Worm (Caenorhabditis elegans) whole organism, young adult: Measurements from ENCODE around the gene nid-1.

Source experiments
- B0019.2 ChIP-seq: fragments of 200-800 bp; sonication (Bioruptor generic); conservative IDR thresholded peaks from 2 replicates; pipeline ENCODE4 v1.3.6; 2022; ENCODE audit warnings: missing genetic modification reagents, missing genetic modification characterization, missing compliant biosample characterization
- B0035.1 ChIP-seq: sonication (generic microtip); optimal IDR thresholded peaks from 2 replicates; lab custom pipeline; 2016; ENCODE audit warnings: missing genetic modification characterization, mild to moderate bottlenecking, missing compliant biosample characterization, missing genotype, missing genetic modification reagents
- B0261.1 ChIP-seq: sonication (generic microtip); optimal IDR thresholded peaks from 2 replicates; lab custom pipeline; 2016; ENCODE audit warnings: mild to moderate bottlenecking, missing genetic modification characterization, moderate library complexity, missing compliant biosample characterization
- B0336.3 ChIP-seq: fragments of 200-800 bp; sonication (Bioruptor generic); IDR thresholded peaks from 2 replicates; pipeline ENCODE4 v1.3.6; 2022; ENCODE audit warnings: missing genetic modification characterization, missing compliant biosample characterization
- C17E4.6 ChIP-seq: fragments of 200-800 bp; sonication (Bioruptor generic); IDR thresholded peaks from 2 replicates; pipeline ENCODE4 v1.3.6; 2022; ENCODE audit warnings: missing genetic modification reagents, missing genetic modification characterization, missing compliant biosample characterization
- F33H1.4 ChIP-seq: fragments of 200-800 bp; sonication (Bioruptor generic); IDR thresholded peaks from 2 replicates; pipeline ENCODE4 v1.3.6; 2022; ENCODE audit warnings: missing genetic modification reagents, missing genetic modification characterization, missing compliant biosample characterization
- F37B4.10 ChIP-seq: fragments of 200-800 bp; sonication (Bioruptor generic); IDR thresholded peaks from 2 replicates; pipeline ENCODE4 v1.3.6; 2022; ENCODE audit warnings: missing genetic modification characterization, missing compliant biosample characterization
- F52B5.7 ChIP-seq: sonication (generic microtip); optimal IDR thresholded peaks from 2 replicates; lab custom pipeline; 2016; ENCODE audit warnings: mild to moderate bottlenecking, missing genetic modification characterization, missing compliant biosample characterization
- F55B11.4 ChIP-seq: sonication (generic microtip); optimal IDR thresholded peaks from 2 replicates; lab custom pipeline; 2016; ENCODE audit warnings: missing compliant biosample characterization, missing genetic modification characterization, borderline replicate concordance; ENCODE audit not compliant: insufficient read depth
- K11D2.4 ChIP-seq: fragments of 200-800 bp; sonication (Bioruptor generic); IDR thresholded peaks from 2 replicates; pipeline ENCODE4 v1.3.6; 2022; ENCODE audit warnings: missing genetic modification reagents, missing genetic modification characterization, missing compliant biosample characterization
- K12H6.12 ChIP-seq: fragments of 200-800 bp; sonication (Bioruptor generic); optimal IDR thresholded peaks from 2 replicates; lab custom pipeline; 2018; ENCODE audit warnings: mild to moderate bottlenecking, missing genetic modification characterization, missing compliant biosample characterization
- ZK185.1 ChIP-seq: sonication (generic microtip); optimal IDR thresholded peaks from 2 replicates; lab custom pipeline; 2016; ENCODE audit warnings: mild to moderate bottlenecking, missing genetic modification characterization, missing compliant biosample characterization; ENCODE audit not compliant: poor library complexity, severe bottlenecking
- atf-7 ChIP-seq: sonication (generic microtip); optimal IDR thresholded peaks from 2 replicates; lab custom pipeline; 2017; ENCODE audit warnings: mild to moderate bottlenecking, missing genetic modification characterization, missing compliant biosample characterization
- attf-5 ChIP-seq: fragments of 200-800 bp; sonication (Bioruptor generic); optimal IDR thresholded peaks from 2 replicates; lab custom pipeline; 2018; ENCODE audit warnings: mild to moderate bottlenecking, missing genetic modification characterization, missing compliant biosample characterization
- bed-1 ChIP-seq: fragments of 200-800 bp; sonication (Bioruptor generic); IDR thresholded peaks from 2 replicates; pipeline ENCODE4 v1.3.6; 2022; ENCODE audit warnings: missing genetic modification reagents, missing genetic modification characterization, missing compliant biosample characterization
- ccch-3 ChIP-seq: fragments of 200-800 bp; sonication (Bioruptor generic); optimal IDR thresholded peaks from 2 replicates; lab custom pipeline; 2018; ENCODE audit warnings: mild to moderate bottlenecking, missing genetic modification characterization, missing compliant biosample characterization
- cebp-2 ChIP-seq: fragments of 200-800 bp; sonication (Bioruptor generic); IDR thresholded peaks from 2 replicates; pipeline ENCODE4 v1.3.6; 2022; ENCODE audit warnings: missing genetic modification characterization, missing compliant biosample characterization
- ceh-79 ChIP-seq: sonication (generic microtip); optimal IDR thresholded peaks from 2 replicates; lab custom pipeline; 2017; ENCODE audit warnings: mild to moderate bottlenecking, missing genetic modification characterization, missing compliant biosample characterization
- chd-7 ChIP-seq: sonication (generic microtip); optimal IDR thresholded peaks from 2 replicates; lab custom pipeline; 2016; ENCODE audit warnings: mild to moderate bottlenecking, missing genetic modification characterization, moderate library complexity, missing compliant biosample characterization
- dpff-1 ChIP-seq: sonication (generic microtip); optimal IDR thresholded peaks from 2 replicates; lab custom pipeline; 2017; ENCODE audit warnings: mild to moderate bottlenecking, missing genetic modification characterization, missing compliant biosample characterization
- dpl-1 ChIP-seq: fragments of 150-350 bp; optimal IDR thresholded peaks from 2 replicates; lab custom pipeline; 2014; ENCODE audit warnings: missing biosample characterization, missing genetic modification reagents, missing genetic modification characterization
- efl-1 ChIP-seq: fragments of 150-350 bp; optimal IDR thresholded peaks from 2 replicates; lab custom pipeline; 2014; ENCODE audit warnings: missing biosample characterization, missing genetic modification reagents, missing genetic modification characterization
- fkh-3 ChIP-seq: sonication (generic microtip); optimal IDR thresholded peaks from 2 replicates; lab custom pipeline; 2016; ENCODE audit warnings: mild to moderate bottlenecking, missing genetic modification characterization, missing compliant biosample characterization
- gei-17 ChIP-seq: fragments of 200-800 bp; sonication (Bioruptor generic); optimal IDR thresholded peaks from 2 replicates; lab custom pipeline; 2018; ENCODE audit warnings: mild to moderate bottlenecking, missing genetic modification characterization, missing compliant biosample characterization
- hrde-1 ChIP-seq: sonication (generic microtip); optimal IDR thresholded peaks from 2 replicates; lab custom pipeline; 2016; ENCODE audit warnings: missing genetic modification characterization, mild to moderate bottlenecking, missing compliant biosample characterization, moderate library complexity, missing genotype, missing genetic modification reagents, borderline replicate concordance
- let-526 ChIP-seq: fragments of 200-800 bp; sonication (Bioruptor generic); IDR thresholded peaks from 2 replicates; pipeline ENCODE4 v1.3.6; 2022; ENCODE audit warnings: missing genetic modification reagents, missing genetic modification characterization, missing compliant biosample characterization
- lin-40 ChIP-seq: sonication (generic microtip); optimal IDR thresholded peaks from 2 replicates; lab custom pipeline; 2016; ENCODE audit warnings: missing genetic modification characterization, mild to moderate bottlenecking, missing compliant biosample characterization, missing genotype, missing genetic modification reagents
- lsy-27 ChIP-seq: sonication (generic microtip); optimal IDR thresholded peaks from 2 replicates; lab custom pipeline; 2017; ENCODE audit warnings: missing genetic modification characterization, mild to moderate bottlenecking, missing compliant biosample characterization, antibody characterized with exemption, missing genotype, borderline replicate concordance; ENCODE audit not compliant: insufficient read depth
- madf-10 ChIP-seq: sonication (generic microtip); optimal IDR thresholded peaks from 2 replicates; lab custom pipeline; 2016; ENCODE audit warnings: mild to moderate bottlenecking, missing genetic modification characterization, missing compliant biosample characterization
- mcd-1 ChIP-seq: fragments of 200-800 bp; sonication (Bioruptor generic); IDR thresholded peaks from 2 replicates; pipeline ENCODE4 v1.3.6; 2022; ENCODE audit warnings: missing genetic modification reagents, missing genetic modification characterization, missing compliant biosample characterization
- nhr-120 ChIP-seq: fragments of 200-800 bp; sonication (Bioruptor generic); IDR thresholded peaks from 2 replicates; pipeline ENCODE4 v1.3.6; 2022; ENCODE audit warnings: missing genetic modification characterization, missing compliant biosample characterization
- nhr-179 ChIP-seq: sonication (generic microtip); optimal IDR thresholded peaks from 2 replicates; lab custom pipeline; 2016; ENCODE audit warnings: mild to moderate bottlenecking, missing genetic modification characterization, missing compliant biosample characterization
- nhr-27 ChIP-seq: fragments of 200-800 bp; sonication (Bioruptor generic); optimal IDR thresholded peaks from 2 replicates; lab custom pipeline; 2018; ENCODE audit warnings: mild to moderate bottlenecking, missing genetic modification characterization, moderate library complexity, missing compliant biosample characterization
- rcor-1 ChIP-seq: fragments of 200-800 bp; sonication (Bioruptor generic); IDR thresholded peaks from 2 replicates; pipeline ENCODE4 v1.3.6; 2022; ENCODE audit warnings: missing genetic modification reagents, missing genetic modification characterization, missing compliant biosample characterization
- snpc-1.1 ChIP-seq: sonication (generic microtip); optimal IDR thresholded peaks from 2 replicates; lab custom pipeline; 2017; ENCODE audit warnings: missing genetic modification characterization, mild to moderate bottlenecking, missing compliant biosample characterization, antibody characterized with exemption, moderate library complexity, missing genotype, missing genetic modification reagents; ENCODE audit not compliant: insufficient read depth
- snpc-3.4 ChIP-seq: sonication (generic microtip); optimal IDR thresholded peaks from 2 replicates; lab custom pipeline; 2017; ENCODE audit warnings: missing genetic modification characterization, mild to moderate bottlenecking, missing compliant biosample characterization, antibody characterized with exemption, moderate library complexity, missing genotype, missing genetic modification reagents
- somi-1 ChIP-seq: fragments of 200-800 bp; sonication (Bioruptor generic); optimal IDR thresholded peaks from 2 replicates; lab custom pipeline; 2018; ENCODE audit warnings: mild to moderate bottlenecking, missing genetic modification characterization, missing compliant biosample characterization
- tbp1 ChIP-seq: fragments of 200-800 bp; sonication (Bioruptor generic); optimal IDR thresholded peaks from 2 replicates; lab custom pipeline; 2018; ENCODE audit warnings: mild to moderate bottlenecking, missing genetic modification characterization, missing compliant biosample characterization
- ztf-22 ChIP-seq: fragments of 200-800 bp; sonication (Bioruptor generic); optimal IDR thresholded peaks from 2 replicates; lab custom pipeline; 2018; ENCODE audit warnings: mild to moderate bottlenecking, missing genetic modification characterization, moderate library complexity, missing compliant biosample characterization
- ztf-25 ChIP-seq: fragments of 200-800 bp; sonication (Bioruptor generic); IDR thresholded peaks from 2 replicates; pipeline ENCODE4 v1.3.6; 2022; ENCODE audit warnings: missing genetic modification reagents, missing genetic modification characterization, missing compliant biosample characterization
- ztf-26 ChIP-seq: sonication (generic microtip); optimal IDR thresholded peaks from 2 replicates; lab custom pipeline; 2017; ENCODE audit warnings: missing genetic modification characterization, missing compliant biosample characterization
- ztf-28 ChIP-seq: fragments of 200-800 bp; sonication (Bioruptor generic); IDR thresholded peaks from 2 replicates; pipeline ENCODE4 v1.3.6; 2022; ENCODE audit warnings: missing genetic modification reagents, missing genetic modification characterization, missing compliant biosample characterization

The nid-1 gene

ce11 chrV:12943399-12943798 is 33.5 kb downstream of the nid-1 start (continued):
- TF ChIP-seq nhr-179, result no peak
- TF ChIP-seq ztf-25 (GFP tag; lab: Robert Waterston, UW), result no peak
- no peak for TF ChIP-seq tbp1
- TF ChIP-seq B0019.2 (GFP tag; lab: Robert Waterston, UW), result no peak
- no peak for TF ChIP-seq madf-10 (tag; lab: Kevin White, UChicago)

- TF ChIP-seq lin-40 (no peak), snpc-1.1 (tag; lab: Kevin White, UChicago) (no peak)
Measured at ce11 chrV:12944229-12944628, 34.3 kb downstream of the nid-1 start, which contains the start of gene T16G1.3. TSS of gene T16G1.3 (minus strand) at chrV:12944329.

DNA sequence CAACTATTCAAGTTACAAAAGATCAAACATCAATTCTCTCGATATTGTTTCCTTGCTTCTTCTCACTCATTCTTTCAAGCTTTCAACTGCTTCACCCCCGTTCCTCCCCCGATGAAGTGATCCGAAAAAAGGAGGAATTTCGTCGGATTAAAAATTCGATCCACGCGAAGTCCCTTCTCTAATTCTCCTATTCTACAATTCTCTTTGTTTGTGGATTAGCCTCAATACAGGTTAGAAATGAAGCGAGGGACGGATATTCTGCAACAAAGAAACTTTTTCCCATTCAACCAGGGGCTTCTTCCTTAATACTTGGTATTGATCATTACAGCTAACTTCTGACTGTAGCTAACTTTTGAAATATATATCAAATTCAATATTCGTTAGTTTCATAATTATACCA is 34.9 kb downstream of the nid-1 start, which contains the start of gene grl-2:
Gene grl-2 (plus strand): TSS at position 301 of the 400 bp plus-strand sequence.
- no peak for TF ChIP-seq B0035.1 (tag; lab: Kevin White, UChicago)
- no peak for TF ChIP-seq dpff-1 (tag; lab: Kevin White, UChicago)
- TF ChIP-seq gei-17 (GFP tag; lab: Kevin White, UChicago), result no peak
- no peak for TF ChIP-seq F37B4.10 (GFP tag; lab: Robert Waterston, UW)
- no peak for TF ChIP-seq let-526 (GFP tag; lab: Robert Waterston, UW)
- TF ChIP-seq atf-7 (tag; lab: Kevin White, UChicago), result no peak
- no peak for TF ChIP-seq F55B11.4 (tag; lab: Kevin White, UChicago)
- TF ChIP-seq somi-1 (GFP tag; lab: Kevin White, UChicago), result no peak
- no peak for TF ChIP-seq rcor-1
- TF ChIP-seq cebp-2 (GFP tag; lab: Robert Waterston, UW), result no peak
- TF ChIP-seq lsy-27, result no peak
- no peak for TF ChIP-seq K11D2.4 (GFP tag; lab: Robert Waterston, UW)
- no peak for TF ChIP-seq chd-7 (tag; lab: Kevin White, UChicago)
- TF ChIP-seq B0261.1 (tag; lab: Kevin White, UChicago), result no peak
- no peak for TF ChIP-seq snpc-3.4 (tag; lab: Kevin White, UChicago)
- TF ChIP-seq F52B5.7 (tag; lab: Kevin White, UChicago), result no peak
- no peak for TF ChIP-seq ceh-79
- TF ChIP-seq ccch-3 (GFP tag; lab: Kevin White, UChicago), result no peak

- no peak for TF ChIP-seq dpl-1 (GFP tag; lab: Kevin White, UChicago)
- no peak for TF ChIP-seq bed-1 (GFP tag; lab: Robert Waterston, UW)
- TF ChIP-seq C17E4.6 (GFP tag; lab: Robert Waterston, UW), result no peak
- no peak for TF ChIP-seq efl-1 (GFP tag; lab: Kevin White, UChicago)
- TF ChIP-seq gei-17 (GFP tag; lab: Kevin White, UChicago), result no peak
- no peak for TF ChIP-seq K11D2.4 (GFP tag; lab: Robert Waterston, UW)
- TF ChIP-seq ztf-22 (GFP tag; lab: Kevin White, UChicago), result no peak
Measured at ce11 chrV:12949607-12950006, 39.7 kb downstream of the nid-1 start, which contains the start of gene T16G1.13. TSS of gene T16G1.13 (plus strand) at chrV:12949907.

- no peak for TF ChIP-seq K12H6.12
- TF ChIP-seq F33H1.4 (GFP tag; lab: Robert Waterston, UW), result no peak
- TF ChIP-seq fkh-3 (tag; lab: Kevin White, UChicago), result no peak
- TF ChIP-seq K11D2.4 (GFP tag; lab: Robert Waterston, UW), result no peak
- no peak for TF ChIP-seq hrde-1 (tag; lab: Kevin White, UChicago)
- no peak for TF ChIP-seq ztf-26 (tag; lab: Kevin White, UChicago)
- TF ChIP-seq mcd-1 (GFP tag; lab: Robert Waterston, UW), result peak; percentile 35; the same call in 1 of the 2 replicates
- peak; percentile 68 for TF ChIP-seq attf-5 (GFP tag; lab: Kevin White, UChicago)
- TF ChIP-seq nhr-120 (GFP tag; lab: Robert Waterston, UW), result no peak
- TF ChIP-seq nhr-27 (tag; lab: Kevin White, UChicago), result no peak
- no peak for TF ChIP-seq ztf-28
- no peak for TF ChIP-seq B0336.3
- TF ChIP-seq ZK185.1 (tag; lab: Kevin White, UChicago), result no peak
Measured at ce11 chrV:12950812-12951528, 41.1 kb downstream of the nid-1 start, which contains the start of the genes T16G1.9 and T16G1.18. TSS of gene T16G1.9 (minus strand) at chrV:12950862. TSS of gene T16G1.18 (plus strand) at chrV:12951304.
